Worm (Caenorhabditis elegans): ENCODE results near the gene sra-39.

DNA sequence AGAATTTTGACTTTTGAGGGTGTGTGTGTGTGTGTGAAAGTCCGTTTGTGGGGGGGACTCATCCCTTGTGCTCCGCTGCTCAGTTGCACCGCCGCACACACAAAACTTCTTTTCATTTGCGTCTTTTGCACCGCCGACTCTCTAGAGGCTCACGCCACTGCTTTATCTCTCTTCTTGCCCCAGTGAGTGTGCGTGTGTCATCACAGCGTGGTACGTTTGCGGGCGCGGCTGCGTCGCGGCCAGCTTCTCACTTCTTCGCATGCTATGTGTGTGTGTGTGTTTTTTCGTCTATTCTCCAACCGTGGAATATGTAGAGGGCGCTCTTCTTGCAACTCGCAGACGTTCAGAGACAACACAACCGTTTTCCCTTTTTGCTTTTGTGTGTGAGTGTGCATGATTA lies 42.3 kb upstream of the sra-39 start:
- TF ChIP-seq flt-1 (GFP tag; IDR thresholded peaks at IDR 0.05) = peak; percentile 61
- TF ChIP-seq ztf-29 (GFP tag; IDR thresholded peaks at IDR 0.05) = no peak
- TF ChIP-seq T22C8.4 (GFP tag; IDR thresholded peaks at IDR 0.05) = no peak
- peak; percentile 23 for TF ChIP-seq cog-1 (tag; optimal IDR thresholded peaks at IDR 0.05)
